Fruit fly (Drosophila melanogaster): ENCODE results near the gene Mur18B.

- TF ChIP-seq Snoo (tag; optimal IDR thresholded peaks at IDR 0.05), result no peak
- TF ChIP-seq Ets98B (GFP tag; IDR thresholded peaks at IDR 0.05), result no peak
- TF ChIP-seq CG14655 (GFP tag; optimal IDR thresholded peaks at IDR 0.05), result no peak
- TF ChIP-seq D1 (tag; optimal IDR thresholded peaks at IDR 0.05), result no peak
- TF ChIP-seq CG12605 (GFP tag; IDR thresholded peaks at IDR 0.05), result no peak
- TF ChIP-seq gl (tag; optimal IDR thresholded peaks at IDR 0.05), result no peak
- TF ChIP-seq EcR (GFP tag; optimal IDR thresholded peaks at IDR 0.05), result no peak
- TF ChIP-seq fd96Ca (GFP tag; IDR thresholded peaks at IDR 0.05), result no peak
- TF ChIP-seq CG10348 (GFP tag; IDR thresholded peaks at IDR 0.05), result no peak
- TF ChIP-seq CG15710 (tag; optimal IDR thresholded peaks at IDR 0.05), result no peak
- no peak for TF ChIP-seq CG9948 (tag; optimal IDR thresholded peaks at IDR 0.05)
- TF ChIP-seq rn (GFP tag; IDR thresholded peaks at IDR 0.05), result no peak
Measured at dm6 chrX:19215215-19215614, 2.2 kb downstream of the Mur18B start, which contains the start of gene Muc18B.
